Fruit fly (Drosophila melanogaster): ENCODE measurements around the gene CG14312.

DNA sequence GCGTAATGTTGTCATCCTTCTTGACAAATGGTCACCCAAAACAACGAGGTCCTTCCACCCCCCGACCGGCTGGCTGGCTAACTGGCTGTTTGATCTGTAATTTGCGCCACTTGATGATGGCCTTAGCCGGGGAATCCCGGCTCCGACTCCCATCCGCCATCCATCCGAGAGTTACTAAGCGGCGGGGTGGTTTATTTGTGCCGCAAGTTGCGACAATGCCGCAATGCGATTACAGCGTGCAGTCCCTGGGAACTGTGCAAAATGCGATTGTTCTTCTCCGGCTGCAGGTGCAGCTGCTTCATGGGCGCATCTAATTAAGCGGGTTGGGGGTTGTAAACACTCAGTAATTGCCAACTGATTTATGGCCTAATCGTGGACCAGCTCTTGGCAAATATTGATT lies 23.3 kb downstream of the CG14312 start:
- TF ChIP-seq ttk (optimal IDR thresholded peaks at IDR 0.05), result no peak
- no peak for TF ChIP-seq psq (optimal IDR thresholded peaks at IDR 0.05)
- no peak for TF ChIP-seq insv (optimal IDR thresholded peaks at IDR 0.05)
- no peak for TF ChIP-seq Sin3A (optimal IDR thresholded peaks at IDR 0.05)
- no peak for TF ChIP-seq h (optimal IDR thresholded peaks at IDR 0.05)
